Fruit fly (Drosophila melanogaster) whole organism: Measurements from ENCODE around the gene Or22b.

Experiments used
- CG8478 ChIP-seq: fragments of >200 bp; optimal IDR thresholded peaks from 2 replicates; lab custom pipeline; 2018; ENCODE audit warnings: inconsistent platforms
- EcR ChIP-seq, 2 experiments: fragments of >200 bp; optimal IDR thresholded peaks; 2 replicates each; lab custom pipeline; 2017; ENCODE audit warnings: missing biosample characterization in 2 of 2, missing genetic modification characterization in 2 of 2, missing genetic modification reagents in 2 of 2
- pan ChIP-seq: fragments of >200 bp; optimal IDR thresholded peaks from 2 replicates; lab custom pipeline; 2017

dm6 chr2L:1493770-1494169 lies 28.7 kb upstream of the Or22b start, which contains the start of gene CG33128:
- TF ChIP-seq EcR (GFP tag; optimal IDR thresholded peaks at IDR 0.05; lab: Kevin White, UChicago) (no peak), CG8478 (lab: Kevin White, UChicago) (no peak), pan (lab: Kevin White, UChicago) (no peak)
